Worm (Caenorhabditis elegans) whole organism, midembryonic: ENCODE measurements around the gene F53C3.3.

Experiments used
- T22C8.4 ChIP-seq: fragments of 200-800 bp; sonication (Bioruptor generic); IDR thresholded peaks from 2 replicates; pipeline ENCODE4 v1.3.6; 2022; ENCODE audit warnings: missing genetic modification characterization, missing compliant biosample characterization
- flt-1 ChIP-seq: fragments of 200-800 bp; sonication (Bioruptor generic); IDR thresholded peaks from 2 replicates; pipeline ENCODE4 v1.3.6; 2022; ENCODE audit warnings: missing genetic modification characterization, missing compliant biosample characterization
- med-1 ChIP-seq: sonication (generic microtip); optimal IDR thresholded peaks from 2 replicates; lab custom pipeline; 2017; ENCODE audit warnings: missing genetic modification characterization, mild to moderate bottlenecking, missing compliant biosample characterization, antibody characterized with exemption, missing genetic modification reagents; ENCODE audit not compliant: insufficient read depth
- ztf-23 ChIP-seq: fragments of 200-800 bp; sonication (Bioruptor generic); IDR thresholded peaks from 2 replicates; pipeline ENCODE4 v1.3.6; 2022; ENCODE audit warnings: missing genetic modification reagents, missing genetic modification characterization, missing compliant biosample characterization
- ztf-29 ChIP-seq: fragments of 200-800 bp; sonication (Bioruptor generic); IDR thresholded peaks from 2 replicates; pipeline ENCODE4 v1.3.6; 2022; ENCODE audit warnings: missing genetic modification reagents, missing genetic modification characterization, missing compliant biosample characterization

- TF ChIP-seq ztf-23 (GFP tag; lab: Robert Waterston, UW) (no peak), T22C8.4 (GFP tag; lab: Robert Waterston, UW) (no peak), flt-1 (GFP tag; lab: Robert Waterston, UW) (no peak), ztf-29 (GFP tag; lab: Robert Waterston, UW) (no peak), med-1 (GFP tag; lab: Kevin White, UChicago) (no peak)
Observed at ce11 chrII:3901108-3901507, 1.5 kb upstream of the F53C3.3 start, which contains the start of gene F53C3.4.
